Fruit fly (Drosophila melanogaster): ENCODE measurements around the gene CtIP.

CtIP gene

DNA sequence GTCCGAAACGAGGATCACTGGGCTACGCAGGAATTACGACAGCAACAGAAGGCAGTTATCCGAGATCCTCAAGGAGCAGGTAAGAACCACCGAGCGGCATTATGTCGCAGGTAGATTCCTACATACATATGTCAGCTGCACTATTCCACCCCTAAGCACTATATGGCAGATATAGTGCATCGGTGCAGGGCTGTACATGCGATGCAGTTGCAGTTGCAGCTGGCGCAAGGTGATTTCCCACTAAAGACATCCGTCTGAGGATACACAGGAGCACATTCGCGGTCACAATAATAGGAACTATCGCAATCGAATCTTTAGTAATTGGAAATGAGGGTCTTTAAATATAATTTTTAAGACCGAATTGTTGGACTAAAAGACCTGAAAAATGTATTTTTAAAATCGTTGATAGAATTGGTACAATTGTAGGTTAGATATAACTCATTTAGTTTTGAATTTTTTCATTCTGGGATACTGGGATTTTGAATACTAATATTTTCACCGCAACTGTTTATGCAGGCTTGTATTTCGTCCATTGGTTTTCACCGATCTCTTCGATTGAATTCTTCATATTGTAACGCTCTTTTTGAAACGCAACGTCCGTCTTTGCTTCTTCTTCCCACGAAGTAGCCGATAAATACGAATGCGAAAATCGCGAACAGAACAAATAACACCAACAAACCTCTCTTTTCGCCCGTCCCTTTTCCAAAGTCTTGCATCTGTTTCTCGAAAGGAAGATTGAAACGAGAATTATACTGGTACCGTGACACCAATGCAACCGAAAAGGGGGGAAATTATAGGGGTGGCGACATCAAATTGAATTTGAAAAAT is 33.2 kb upstream of the CtIP start (continued):
- TF ChIP-seq CG6175 (GFP tag; IDR thresholded peaks at IDR 0.05) (no peak), Lim3 (GFP tag; IDR thresholded peaks at IDR 0.05) (no peak), Sox102F (GFP tag; optimal IDR thresholded peaks at IDR 0.05) (no peak), Kr (GFP tag; optimal IDR thresholded peaks at IDR 0.05) (no peak), Doc3 (GFP tag; IDR thresholded peaks at IDR 0.05; ENCODE audit: partially characterized antibody) (no peak), CG1233 (GFP tag; optimal IDR thresholded peaks at IDR 0.05) (peak; percentile 7), D19B (GFP tag; optimal IDR thresholded peaks at IDR 0.05) (no peak), tin (GFP tag; optimal IDR thresholded peaks at IDR 0.05) (no peak), nom (GFP tag; optimal IDR thresholded peaks at IDR 0.05) (peak; percentile 80), CG4730 (GFP tag; IDR thresholded peaks at IDR 0.05) (no peak), CG17912 (GFP tag; optimal IDR thresholded peaks at IDR 0.05) (no peak), Dad (GFP tag; optimal IDR thresholded peaks at IDR 0.05) (no peak), CG7745 (tag; optimal IDR thresholded peaks at IDR 0.05) (no peak), Antp (GFP tag; optimal IDR thresholded peaks at IDR 0.05) (no peak), CG8924 (tag; optimal IDR thresholded peaks at IDR 0.05) (peak; percentile 56), CG31224 (GFP tag; IDR thresholded peaks at IDR 0.05) (no peak), Trl (optimal IDR thresholded peaks at IDR 0.05) (no peak), Trl (GFP tag; optimal IDR thresholded peaks at IDR 0.05) (peak; percentile 7), CG10431 (GFP tag; optimal IDR thresholded peaks at IDR 0.05) (no peak), CG32532 (GFP tag; IDR thresholded peaks at IDR 0.05) (no peak), Dbx (GFP tag; IDR thresholded peaks at IDR 0.05) (no peak), CoRest (tag; optimal IDR thresholded peaks at IDR 0.05) (peak; percentile 30), crol (GFP tag; IDR thresholded peaks at IDR 0.05) (no peak), CG30403 (GFP tag; optimal IDR thresholded peaks at IDR 0.05) (peak; percentile 8), grau (tag; optimal IDR thresholded peaks at IDR 0.05) (peak; percentile 54), gce (GFP tag; IDR thresholded peaks at IDR 0.05) (no peak), prd (optimal IDR thresholded peaks at IDR 0.05) (no peak), prd (GFP tag; IDR thresholded peaks at IDR 0.05) (peak; percentile 84), ro (GFP tag; IDR thresholded peaks at IDR 0.05) (no peak), CG12299 (tag; optimal IDR thresholded peaks at IDR 0.05) (no peak), CG10565 (GFP tag; optimal IDR thresholded peaks at IDR 0.05) (no peak), YL-1 (GFP tag; optimal IDR thresholded peaks at IDR 0.05) (no peak), fd96Cb (tag; optimal IDR thresholded peaks at IDR 0.05) (peak; percentile 12), Lhr (GFP tag; optimal IDR thresholded peaks at IDR 0.05) (peak; percentile 12), Ravus (GFP tag; IDR thresholded peaks at IDR 0.05) (no peak), sens-2 (GFP tag; IDR thresholded peaks at IDR 0.05) (no peak), lov (optimal IDR thresholded peaks at IDR 0.05) (no peak), lov (GFP tag; IDR thresholded peaks at IDR 0.05) (0 out of 3 replicates have a peak, but pooled peaks have one; percentile 34), CG4424 (GFP tag; optimal IDR thresholded peaks at IDR 0.05) (peak; percentile 25), slou (GFP tag; optimal IDR thresholded peaks at IDR 0.05) (no peak), pfk (GFP tag; optimal IDR thresholded peaks at IDR 0.05) (no peak), CG31441 (GFP tag; IDR thresholded peaks at IDR 0.05) (peak; percentile 56), HLHmδ (GFP tag; optimal IDR thresholded peaks at IDR 0.05) (no peak), CG8290 (GFP tag; optimal IDR thresholded peaks at IDR 0.05) (peak; percentile 29), CG8290 (tag; optimal IDR thresholded peaks at IDR 0.05) (peak in 1 of 2 experiments; percentile 19), CG10959 (GFP tag; IDR thresholded peaks at IDR 0.05) (0 out of 2 replicates have a peak, but pooled peaks have one; percentile 66), CG13296 (GFP tag; optimal IDR thresholded peaks at IDR 0.05) (no peak), CG2202 (tag; optimal IDR thresholded peaks at IDR 0.05) (no peak), stwl (tag; optimal IDR thresholded peaks at IDR 0.05) (peak; percentile 19), CG11696 (GFP tag; IDR thresholded peaks at IDR 0.05) (peak; percentile 96), CG10654 (GFP tag; optimal IDR thresholded peaks at IDR 0.05) (no peak)
